Fruit fly (Drosophila melanogaster): ENCODE measurements around the gene RhoGAP92B.

Gene RhoGAP92B

DNA sequence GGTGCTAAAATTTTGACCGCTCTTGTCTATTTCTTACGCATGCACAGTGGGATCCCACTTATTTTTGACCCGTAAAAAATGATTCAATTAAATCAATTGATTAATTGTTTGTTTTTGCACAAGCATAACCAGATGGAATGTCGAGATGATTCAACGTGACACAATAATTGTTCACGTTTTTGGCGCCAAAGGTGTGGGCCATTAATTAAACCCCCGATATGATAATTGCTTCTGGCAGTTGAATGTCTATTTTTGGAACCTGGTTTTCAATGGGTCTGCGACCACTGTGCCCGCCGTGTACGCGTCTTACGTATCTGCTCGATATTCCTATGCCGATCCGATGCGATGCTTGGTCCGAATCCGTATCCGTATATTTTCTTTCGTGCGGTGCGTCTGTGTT is 12.9 kb upstream of the RhoGAP92B start:
- TF ChIP-seq CG8119 (GFP tag; IDR thresholded peaks at IDR 0.05) (peak; percentile 58), CG31627 (GFP tag; optimal IDR thresholded peaks at IDR 0.05) (peak; percentile 35), eg (GFP tag; IDR thresholded peaks at IDR 0.05) (peak; percentile 66; the same call in 2 of the 3 replicates), CG3919 (GFP tag; optimal IDR thresholded peaks at IDR 0.05) (peak; percentile 38), CG11762 (GFP tag; optimal IDR thresholded peaks at IDR 0.05; ENCODE audit: insufficient read depth) (no peak), lz (GFP tag; optimal IDR thresholded peaks at IDR 0.05) (peak; percentile 26), dac (GFP tag; optimal IDR thresholded peaks at IDR 0.05) (no peak), CG10631 (GFP tag; optimal IDR thresholded peaks at IDR 0.05) (peak; percentile 43), salr (GFP tag; optimal IDR thresholded peaks at IDR 0.05) (peak in 1 of 2 experiments; percentile 6), CG8632 (GFP tag; optimal IDR thresholded peaks at IDR 0.05) (no peak), OdsH (GFP tag; optimal IDR thresholded peaks at IDR 0.05) (peak; percentile 21), CG6792 (GFP tag; optimal IDR thresholded peaks at IDR 0.05) (no peak), esn (GFP tag; optimal IDR thresholded peaks at IDR 0.05) (no peak), CG6163 (GFP tag; IDR thresholded peaks at IDR 0.05) (peak; percentile 56), topi (GFP tag; optimal IDR thresholded peaks at IDR 0.05) (no peak), CG11902 (GFP tag; optimal IDR thresholded peaks at IDR 0.05) (peak; percentile 6), CG32006 (GFP tag; optimal IDR thresholded peaks at IDR 0.05) (peak; percentile 48), CG16779 (tag; optimal IDR thresholded peaks at IDR 0.05) (no peak), acj6 (GFP tag; optimal IDR thresholded peaks at IDR 0.05) (peak; percentile 19), Hr39 (GFP tag; optimal IDR thresholded peaks at IDR 0.05) (peak; percentile 40), CG4318 (GFP tag; optimal IDR thresholded peaks at IDR 0.05) (no peak), fd59A (GFP tag; optimal IDR thresholded peaks at IDR 0.05) (no peak), CG10669 (GFP tag; optimal IDR thresholded peaks at IDR 0.05) (peak; percentile 16), Lpt (GFP tag; optimal IDR thresholded peaks at IDR 0.05) (no peak), cyc (GFP tag; optimal IDR thresholded peaks at IDR 0.05) (peak; percentile 33), Gug (GFP tag; IDR thresholded peaks at IDR 0.05) (no peak), Sox102F (GFP tag; optimal IDR thresholded peaks at IDR 0.05) (no peak), Hr4 (GFP tag; optimal IDR thresholded peaks at IDR 0.05) (peak; percentile 50), CG34406 (GFP tag; optimal IDR thresholded peaks at IDR 0.05) (no peak), Sox14 (GFP tag; optimal IDR thresholded peaks at IDR 0.05) (peak; percentile 37), Met (GFP tag; optimal IDR thresholded peaks at IDR 0.05) (peak; percentile 34), Smox (GFP tag; optimal IDR thresholded peaks at IDR 0.05) (no peak), CG15336 (GFP tag; IDR thresholded peaks at IDR 0.05) (peak; percentile 72), CG7368 (GFP tag; optimal IDR thresholded peaks at IDR 0.05) (no peak), Ets21C (GFP tag; optimal IDR thresholded peaks at IDR 0.05) (no peak), CG6808 (GFP tag; optimal IDR thresholded peaks at IDR 0.05) (no peak), dsx (GFP tag; optimal IDR thresholded peaks at IDR 0.05; ENCODE audit: poor library complexity, severe bottlenecking) (no peak), CG6276 (GFP tag; optimal IDR thresholded peaks at IDR 0.05) (no peak), CG11294 (GFP tag; IDR thresholded peaks at IDR 0.05) (peak; percentile 58; the same call in 1 of the 2 replicates), svp (GFP tag) (peak; percentile 76), Eip78C (GFP tag) (peak; percentile 78), achi (GFP tag; optimal IDR thresholded peaks at IDR 0.05) (peak; percentile 32), CG8319 (GFP tag; optimal IDR thresholded peaks at IDR 0.05) (no peak)

DNA sequence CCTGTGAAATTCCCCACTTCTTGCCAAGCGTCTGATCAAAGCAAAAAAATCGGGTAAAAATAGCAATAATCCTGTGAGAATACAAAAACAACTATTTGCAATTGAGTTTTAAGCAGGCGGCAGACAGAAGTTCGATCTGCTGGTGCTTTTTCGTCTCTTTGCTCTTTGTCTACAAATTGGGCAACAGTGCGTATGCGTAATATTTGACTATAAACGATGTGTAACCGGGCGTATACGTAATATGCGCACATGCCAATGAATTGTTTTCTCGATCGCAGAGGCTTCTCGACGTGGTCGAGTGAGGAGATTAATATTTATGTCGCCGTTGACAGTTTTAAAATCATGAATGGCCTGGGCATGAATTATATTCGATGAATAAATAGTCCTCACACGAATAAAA is 9.7 kb upstream of the RhoGAP92B start:
- TF ChIP-seq Hr4 (GFP tag; optimal IDR thresholded peaks at IDR 0.05) (no peak), Sox14 (GFP tag; optimal IDR thresholded peaks at IDR 0.05) (no peak), Lpt (GFP tag; optimal IDR thresholded peaks at IDR 0.05) (no peak), CG32006 (GFP tag; optimal IDR thresholded peaks at IDR 0.05) (no peak), svp (GFP tag) (no peak), cyc (GFP tag; optimal IDR thresholded peaks at IDR 0.05) (no peak), Hr38 (GFP tag; optimal IDR thresholded peaks at IDR 0.05) (no peak), vri (GFP tag; optimal IDR thresholded peaks at IDR 0.05) (no peak), eg (GFP tag; IDR thresholded peaks at IDR 0.05) (no peak), esn (GFP tag; optimal IDR thresholded peaks at IDR 0.05) (no peak), Eip78C (GFP tag) (no peak), Eip75B (GFP tag; optimal IDR thresholded peaks at IDR 0.05) (no peak), CG6808 (GFP tag; optimal IDR thresholded peaks at IDR 0.05) (no peak), Hr39 (GFP tag; optimal IDR thresholded peaks at IDR 0.05) (no peak), CG15336 (GFP tag; IDR thresholded peaks at IDR 0.05) (no peak), CG7368 (GFP tag; optimal IDR thresholded peaks at IDR 0.05) (no peak), salr (GFP tag; optimal IDR thresholded peaks at IDR 0.05) (no peak)
